Worm (Caenorhabditis elegans) whole organism, L2 larva: ENCODE results near the gene F54E2.5.

Experiments
- elt-1 ChIP-seq: fragments of 150-350 bp; optimal IDR thresholded peaks from 2 replicates; lab custom pipeline; 2014; ENCODE audit warnings: missing biosample characterization, missing genetic modification characterization
- lsy-2 ChIP-seq, 2 experiments: fragments of 150-350 bp in 1 of 2; sonication (generic microtip) in 1 of 2; optimal IDR thresholded peaks; 2 replicates each; lab custom pipeline; 2014 to 2017; ENCODE audit warnings: missing biosample characterization in 2 of 2, missing genetic modification characterization in 2 of 2
- ztf-11 ChIP-seq: sonication (generic microtip); optimal IDR thresholded peaks from 2 replicates; lab custom pipeline; 2017; ENCODE audit warnings: missing biosample characterization, missing genetic modification characterization

DNA sequence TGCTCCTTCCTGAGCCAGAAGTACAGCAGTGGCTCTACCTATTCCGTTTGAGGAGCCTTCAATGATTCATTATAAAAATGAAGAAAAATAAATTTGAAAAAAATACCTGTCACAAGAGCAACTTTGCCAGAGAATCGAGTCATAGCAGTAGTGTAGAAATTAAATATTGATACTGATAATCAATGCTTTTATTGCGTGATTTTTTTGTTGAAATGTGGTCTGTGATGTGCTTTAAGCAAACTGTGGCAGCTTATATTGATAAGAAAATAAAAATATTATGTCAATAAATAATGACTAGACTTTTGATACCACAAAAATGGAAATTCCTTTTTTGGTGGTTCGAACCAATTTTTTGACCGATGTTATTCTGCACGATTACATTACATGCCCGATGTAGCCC lies 50.8 kb downstream of the F54E2.5 start, which contains the start of gene dhs-14:
- no peak for TF ChIP-seq lsy-2 (tag; optimal IDR thresholded peaks at IDR 0.05; lab: Kevin White, UChicago)
- no peak for TF ChIP-seq ztf-11 (tag; lab: Kevin White, UChicago)
- TF ChIP-seq elt-1 (tag; lab: Kevin White, UChicago): no peak
